Worm (Caenorhabditis elegans): ENCODE measurements around the gene rsd-3.

DNA sequence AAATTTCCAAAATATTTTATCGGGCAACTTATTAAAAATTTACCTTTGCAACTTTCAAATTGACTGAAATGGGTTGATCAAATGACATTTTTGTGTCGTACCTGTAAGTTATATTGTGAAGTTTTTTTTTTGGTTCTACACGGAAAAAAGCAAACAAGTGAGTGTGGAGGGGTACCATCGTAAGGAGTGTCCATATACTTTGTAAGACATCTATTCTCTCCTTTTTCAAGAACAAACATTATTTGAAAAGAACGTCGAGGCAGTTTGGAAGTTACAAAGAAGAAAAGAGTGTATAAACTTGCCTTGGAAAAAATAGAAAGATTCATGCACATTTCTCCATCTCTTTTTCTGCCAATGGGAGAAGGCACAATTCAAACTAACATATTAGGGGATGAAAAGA, 39.1 kb downstream of the rsd-3 start, which contains the start of gene taf-7.1:
- TF ChIP-seq pqm-1 (tag; optimal IDR thresholded peaks at IDR 0.05) = no peak
- TF ChIP-seq snpc-4 (tag; optimal IDR thresholded peaks at IDR 0.05) = no peak
- no peak for TF ChIP-seq nhr-237 (tag; optimal IDR thresholded peaks at IDR 0.05)
- TF ChIP-seq R02D3.7 (tag; optimal IDR thresholded peaks at IDR 0.05) = no peak
- no peak for TF ChIP-seq skn-1 (tag; optimal IDR thresholded peaks at IDR 0.05)
- TF ChIP-seq fos-1 (tag; optimal IDR thresholded peaks at IDR 0.05) = no peak
- no peak for TF ChIP-seq zfp-2 (tag; optimal IDR thresholded peaks at IDR 0.05)
- TF ChIP-seq hlh-30 (tag; optimal IDR thresholded peaks at IDR 0.05; ENCODE audit: insufficient read depth) = no peak
- no peak for TF ChIP-seq nhr-10 (tag; optimal IDR thresholded peaks at IDR 0.05)
- TF ChIP-seq lin-15B (tag; optimal IDR thresholded peaks at IDR 0.05) = no peak
- no peak for TF ChIP-seq lsy-2 (tag; optimal IDR thresholded peaks at IDR 0.05)
- TF ChIP-seq ztf-11 (tag; optimal IDR thresholded peaks at IDR 0.05) = no peak
